Fruit fly (Drosophila melanogaster) whole organism, embryonic: ENCODE data around the gene pug.

Experiments used
- ATbp ChIP-seq: fragments of 200-800 bp; sonication (Bioruptor generic); optimal IDR thresholded peaks from 2 replicates; lab custom pipeline; 2017; ENCODE audit warnings: missing biosample characterization, mild to moderate bottlenecking, missing genetic modification characterization, missing genetic modification reagents
- Antp ChIP-seq: fragments of 200-800 bp; sonication (Bioruptor generic); optimal IDR thresholded peaks from 3 replicates; lab custom pipeline; 2016; ENCODE audit warnings: missing biosample characterization, missing genetic modification characterization
- Atf6 ChIP-seq: fragments of 200-800 bp; sonication (Bioruptor generic); IDR thresholded peaks from 2 replicates; pipeline ENCODE4 v1.3.6; 2022; ENCODE audit warnings: missing biosample characterization, missing genetic modification characterization
- BEAF-32 ChIP-seq: fragments of 200-800 bp; sonication (Bioruptor generic); optimal IDR thresholded peaks from 3 replicates; lab custom pipeline; 2017; ENCODE audit warnings: missing biosample characterization, missing genetic modification characterization, mild to moderate bottlenecking, moderate library complexity, missing genetic modification reagents
- CG10431 ChIP-seq: fragments of 200-800 bp; sonication (Bioruptor generic); optimal IDR thresholded peaks from 3 replicates; lab custom pipeline; 2018; ENCODE audit warnings: missing biosample characterization, mild to moderate bottlenecking, missing genetic modification characterization
- CG11456 ChIP-seq: fragments of 200-800 bp; sonication (Bioruptor generic); IDR thresholded peaks from 3 replicates; pipeline ENCODE4 v1.3.6; 2022; ENCODE audit warnings: missing biosample characterization, missing genetic modification characterization
- CG12071 ChIP-seq: fragments of 200-800 bp; sonication (Bioruptor generic); optimal IDR thresholded peaks from 3 replicates; lab custom pipeline; 2018; ENCODE audit warnings: missing biosample characterization, mild to moderate bottlenecking, missing genetic modification characterization
- CG1233 ChIP-seq: fragments of 200-800 bp; sonication (Bioruptor generic); optimal IDR thresholded peaks from 4 replicates; lab custom pipeline; 2018; ENCODE audit warnings: missing biosample characterization, mild to moderate bottlenecking, missing genetic modification characterization
- CG1529 ChIP-seq: fragments of 200-800 bp; sonication (Bioruptor generic); optimal IDR thresholded peaks from 3 replicates; lab custom pipeline; 2018; ENCODE audit warnings: missing biosample characterization, missing genetic modification characterization
- CG16815 ChIP-seq: fragments of 200-800 bp; sonication (Bioruptor generic); optimal IDR thresholded peaks from 3 replicates; lab custom pipeline; 2017; ENCODE audit warnings: missing biosample characterization, mild to moderate bottlenecking, missing genetic modification characterization
- CG4617 ChIP-seq: fragments of 200-800 bp; sonication (Bioruptor generic); optimal IDR thresholded peaks from 3 replicates; lab custom pipeline; 2016; ENCODE audit warnings: missing biosample characterization, missing genetic modification characterization, borderline replicate concordance
- CG6654 ChIP-seq: fragments of 200-800 bp; sonication (Bioruptor generic); optimal IDR thresholded peaks from 2 replicates; lab custom pipeline; 2017; ENCODE audit warnings: missing biosample characterization, mild to moderate bottlenecking, missing genetic modification characterization
- CG7963 ChIP-seq: fragments of 200-800 bp; sonication (Bioruptor generic); IDR thresholded peaks from 3 replicates; pipeline ENCODE4 v1.3.6; 2022; ENCODE audit warnings: missing biosample characterization, missing genetic modification characterization; ENCODE audit not compliant: partially characterized antibody
- CG7987 ChIP-seq: fragments of 200-800 bp; sonication (Bioruptor generic); optimal IDR thresholded peaks from 2 replicates; lab custom pipeline; 2018; ENCODE audit warnings: missing biosample characterization, mild to moderate bottlenecking, missing genetic modification characterization, moderate library complexity
- CG8765 ChIP-seq: fragments of 200-800 bp; sonication (Bioruptor generic); IDR thresholded peaks from 2 replicates; pipeline ENCODE4 v1.3.6; 2022; ENCODE audit warnings: missing biosample characterization, missing genetic modification characterization
- CG9727 ChIP-seq: fragments of 200-800 bp; sonication (Bioruptor generic); optimal IDR thresholded peaks from 3 replicates; lab custom pipeline; 2017; ENCODE audit warnings: missing biosample characterization, mild to moderate bottlenecking, missing genetic modification characterization
- CG9797 ChIP-seq: fragments of 200-800 bp; sonication (Bioruptor generic); optimal IDR thresholded peaks from 3 replicates; lab custom pipeline; 2018; ENCODE audit warnings: missing biosample characterization, mild to moderate bottlenecking, missing genetic modification characterization
- CG9876 ChIP-seq: fragments of 200-800 bp; sonication (Bioruptor generic); optimal IDR thresholded peaks from 2 replicates; lab custom pipeline; 2016; ENCODE audit warnings: missing biosample characterization, missing genetic modification characterization
- CTCF ChIP-seq: fragments of 200-800 bp; sonication (Bioruptor generic); optimal IDR thresholded peaks from 2 replicates; lab custom pipeline; 2017; ENCODE audit warnings: missing biosample characterization, mild to moderate bottlenecking, missing genetic modification characterization, moderate library complexity
- Chrac-16 ChIP-seq: fragments of 200-800 bp; sonication (Bioruptor generic); optimal IDR thresholded peaks from 3 replicates; lab custom pipeline; 2016; ENCODE audit warnings: missing biosample characterization, missing genetic modification characterization
- Dref ChIP-seq: fragments of 200-800 bp; sonication (Bioruptor generic); IDR thresholded peaks from 2 replicates; pipeline ENCODE4 v1.3.6; 2022; ENCODE audit warnings: missing biosample characterization, missing genetic modification characterization
- Gsc ChIP-seq: fragments of 200-800 bp; sonication (Bioruptor generic); IDR thresholded peaks from 2 replicates; pipeline ENCODE4 v1.3.6; 2022; ENCODE audit warnings: missing biosample characterization, missing genetic modification characterization
- Gug ChIP-seq: fragments of 200-800 bp; sonication (Bioruptor generic); IDR thresholded peaks from 4 replicates; pipeline ENCODE4 v1.3.6; 2022; ENCODE audit warnings: missing biosample characterization, missing genetic modification characterization
- HmgZ ChIP-seq: fragments of 200-800 bp; sonication (Bioruptor generic); optimal IDR thresholded peaks from 2 replicates; lab custom pipeline; 2018; ENCODE audit warnings: missing biosample characterization, mild to moderate bottlenecking, missing genetic modification characterization
- Max ChIP-seq: fragments of 200-800 bp; sonication (Bioruptor generic); optimal IDR thresholded peaks from 2 replicates; lab custom pipeline; 2016; ENCODE audit warnings: missing biosample characterization, mild to moderate bottlenecking, missing genetic modification characterization
- Med ChIP-seq: fragments of 200-800 bp; sonication (Bioruptor generic); peaks from one replicate; lab custom pipeline; 2016; ENCODE audit warnings: missing biosample characterization, missing genetic modification characterization, mild to moderate bottlenecking, inconsistent platforms, moderate library complexity
- Meics ChIP-seq: fragments of 200-800 bp; sonication (Bioruptor generic); optimal IDR thresholded peaks from 2 replicates; lab custom pipeline; 2017; ENCODE audit warnings: missing biosample characterization, mild to moderate bottlenecking, missing genetic modification characterization
- NC2β ChIP-seq: fragments of 200-800 bp; sonication (Bioruptor generic); optimal IDR thresholded peaks from 2 replicates; lab custom pipeline; 2016; ENCODE audit warnings: missing biosample characterization, missing genetic modification characterization
- Nf-YA ChIP-seq: fragments of 200-800 bp; sonication (Bioruptor generic); IDR thresholded peaks from 2 replicates; pipeline ENCODE4 v1.3.6; 2022; ENCODE audit warnings: missing biosample characterization, missing genetic modification characterization
- Nf-YB ChIP-seq: fragments of 200-800 bp; sonication (Bioruptor generic); optimal IDR thresholded peaks from 3 replicates; lab custom pipeline; 2019; ENCODE audit warnings: missing biosample characterization, mild to moderate bottlenecking, missing genetic modification characterization, moderate library complexity
- Rfx ChIP-seq: fragments of 200-800 bp; sonication (Bioruptor generic); IDR thresholded peaks from 2 replicates; pipeline ENCODE4 v1.3.6; 2022; ENCODE audit warnings: missing biosample characterization, missing genetic modification characterization
- Vsx1 ChIP-seq: fragments of 200-800 bp; sonication (Bioruptor generic); optimal IDR thresholded peaks from 2 replicates; lab custom pipeline; 2017; ENCODE audit warnings: missing biosample characterization, mild to moderate bottlenecking, missing genetic modification characterization, missing genetic modification reagents
- ac ChIP-seq: fragments of 200-800 bp; sonication (Bioruptor generic); optimal IDR thresholded peaks from 3 replicates; lab custom pipeline; 2017; ENCODE audit warnings: missing biosample characterization, mild to moderate bottlenecking, missing genetic modification characterization
- ase ChIP-seq: fragments of 200-800 bp; sonication (Bioruptor generic); IDR thresholded peaks from 3 replicates; pipeline ENCODE4 v1.3.6; 2022; ENCODE audit warnings: missing biosample characterization, missing genetic modification characterization
- crp ChIP-seq, 2 experiments: fragments of 200-800 bp; sonication (Bioruptor generic); optimal IDR thresholded peaks; 2 replicates in 1 of 2; 3 replicates in 1 of 2; lab custom pipeline; 2017; ENCODE audit warnings: missing biosample characterization in 2 of 2, missing genetic modification characterization in 2 of 2, mild to moderate bottlenecking in 1 of 2, moderate library complexity in 1 of 2
- dimm ChIP-seq: fragments of 200-800 bp; sonication (Bioruptor generic); IDR thresholded peaks from 2 replicates; pipeline ENCODE4 v1.3.6; 2022; ENCODE audit warnings: missing biosample characterization, missing genetic modification characterization
- fd102C ChIP-seq: fragments of 200-800 bp; sonication (Bioruptor generic); optimal IDR thresholded peaks from 2 replicates; lab custom pipeline; 2018; ENCODE audit warnings: missing biosample characterization, mild to moderate bottlenecking, missing genetic modification characterization, moderate library complexity
- fd64A ChIP-seq: fragments of 200-800 bp; sonication (Bioruptor generic); optimal IDR thresholded peaks from 3 replicates; lab custom pipeline; 2018; ENCODE audit warnings: missing biosample characterization, mild to moderate bottlenecking, missing genetic modification characterization
- fd96Cb ChIP-seq: fragments of 200-800 bp; sonication (Bioruptor generic); optimal IDR thresholded peaks from 2 replicates; lab custom pipeline; 2018; ENCODE audit warnings: missing biosample characterization, mild to moderate bottlenecking, missing genetic modification characterization, moderate library complexity
- gcm2 ChIP-seq: fragments of 200-800 bp; sonication (Bioruptor generic); optimal IDR thresholded peaks from 2 replicates; lab custom pipeline; 2016; ENCODE audit warnings: missing biosample characterization, missing genetic modification characterization
- gt ChIP-seq: fragments of 200-800 bp; sonication (Bioruptor generic); IDR thresholded peaks from 2 replicates; pipeline ENCODE4 v1.3.6; 2022; ENCODE audit warnings: missing biosample characterization, missing genetic modification characterization
- insv ChIP-seq, 2 experiments: fragments of 200-800 bp; sonication (Bioruptor generic); optimal IDR thresholded peaks; 3 replicates each; lab custom pipeline; 2016 to 2018; ENCODE audit warnings: missing biosample characterization in 2 of 2, missing genetic modification characterization in 2 of 2
- otp ChIP-seq: fragments of 200-800 bp; sonication (Bioruptor generic); IDR thresholded peaks from 3 replicates; pipeline ENCODE4, ENCODE4 v1.3.6; 2022; ENCODE audit warnings: missing biosample characterization, missing genetic modification characterization
- pros ChIP-seq: fragments of 200-800 bp; sonication (Bioruptor generic); optimal IDR thresholded peaks from 3 replicates; lab custom pipeline; 2019; ENCODE audit warnings: missing biosample characterization, mild to moderate bottlenecking, missing genetic modification characterization, moderate library complexity
- slp2 ChIP-seq: fragments of 200-800 bp; sonication (Bioruptor generic); optimal IDR thresholded peaks from 2 replicates; lab custom pipeline; 2016; ENCODE audit warnings: missing biosample characterization, missing genetic modification characterization
- tap ChIP-seq: fragments of 200-800 bp; optimal IDR thresholded peaks from 3 replicates; lab custom pipeline; 2019; ENCODE audit warnings: missing biosample characterization, mild to moderate bottlenecking, missing genetic modification characterization, moderate library complexity
- zfh1 ChIP-seq: fragments of 200-800 bp; sonication (Bioruptor generic); IDR thresholded peaks from 3 replicates; pipeline ENCODE4 v1.3.6; 2022; ENCODE audit warnings: missing biosample characterization, missing genetic modification characterization

The pug gene

dm6 chr3R:10664942-10665341 lies 31.4 kb upstream of the pug start (continued):
- TF ChIP-seq Nf-YA (GFP tag; lab: Robert Waterston, UW): peak; percentile 98
- no peak for TF ChIP-seq CG7963 (GFP tag; lab: Robert Waterston, UW)
- TF ChIP-seq CTCF: peak; percentile 93
- TF ChIP-seq CG9876 (GFP tag; lab: Kevin White, UChicago): no peak
- no peak for TF ChIP-seq gt (GFP tag; lab: Robert Waterston, UW)
- TF ChIP-seq CG9797 (GFP tag; lab: Kevin White, UChicago): peak; percentile 9
- TF ChIP-seq CG6654: no peak
- peak; percentile 3 for TF ChIP-seq NC2β
- TF ChIP-seq Meics (GFP tag; lab: Kevin White, UChicago): peak; percentile 58
- TF ChIP-seq fd102C (GFP tag; lab: Kevin White, UChicago): peak; percentile 53
- peak; percentile 65; the same call in 1 of the 3 replicates for TF ChIP-seq zfh1 (GFP tag; lab: Robert Waterston, UW)
- peak; percentile 82 for TF ChIP-seq CG12071 (GFP tag; lab: Kevin White, UChicago)
- peak; percentile 62 for TF ChIP-seq CG9727
- TF ChIP-seq Vsx1: peak; percentile 76
- TF ChIP-seq crp (GFP tag; optimal IDR thresholded peaks at IDR 0.05; lab: Kevin White, UChicago): peak in 1 of 2 experiments; percentile 0
- no peak for TF ChIP-seq Gug (GFP tag; lab: Robert Waterston, UW)
- TF ChIP-seq Rfx (GFP tag; lab: Robert Waterston, UW): peak; percentile 55; the same call in 1 of the 2 replicates
- 0 out of 2 replicates have a peak, but pooled peaks have one; percentile 22 for TF ChIP-seq Atf6 (GFP tag; lab: Robert Waterston, UW)
- TF ChIP-seq otp: peak; percentile 77; the same call in 2 of the 3 replicates
- peak; percentile 68 for TF ChIP-seq CG1233 (GFP tag; lab: Kevin White, UChicago)
- no peak for TF ChIP-seq dimm (GFP tag; lab: Robert Waterston, UW)
- TF ChIP-seq pros (GFP tag; lab: Kevin White, UChicago): peak; percentile 40
- TF ChIP-seq slp2 (GFP tag; lab: Kevin White, UChicago): peak; percentile 14
- TF ChIP-seq CG10431: peak; percentile 76
- TF ChIP-seq Dref: no peak
- peak; percentile 56 for TF ChIP-seq fd64A (GFP tag; lab: Kevin White, UChicago)
- TF ChIP-seq CG4617 (GFP tag; lab: Kevin White, UChicago): no peak
- TF ChIP-seq Gsc (GFP tag; lab: Robert Waterston, UW): no peak
- peak; percentile 60 for TF ChIP-seq CG7987 (GFP tag; lab: Kevin White, UChicago)
- TF ChIP-seq Max: peak; percentile 23
- peak; percentile 56 for TF ChIP-seq CG1529
- TF ChIP-seq tap: peak; percentile 42
- TF ChIP-seq BEAF-32 (GFP tag; lab: Kevin White, UChicago): no peak
- peak; percentile 11 for TF ChIP-seq gcm2 (GFP tag; lab: Kevin White, UChicago)
- TF ChIP-seq CG11456 (GFP tag; lab: Robert Waterston, UW): peak; percentile 67; the same call in 2 of the 3 replicates
- peak; percentile 46 for TF ChIP-seq Antp
- TF ChIP-seq Chrac-16: peak; percentile 45
- peak; percentile 91 for TF ChIP-seq Med (GFP tag; lab: Kevin White, UChicago)
- TF ChIP-seq ac: peak; percentile 54
- peak; percentile 70; the same call in 2 of the 3 replicates for TF ChIP-seq ase (GFP tag; lab: Robert Waterston, UW)
- TF ChIP-seq ATbp (GFP tag; lab: Kevin White, UChicago): peak; percentile 69
- no peak for TF ChIP-seq CG8765 (GFP tag; lab: Robert Waterston, UW)
- TF ChIP-seq fd96Cb (tag; lab: Kevin White, UChicago): peak; percentile 4
- no peak for TF ChIP-seq insv (GFP tag; optimal IDR thresholded peaks at IDR 0.05; lab: Kevin White, UChicago)
- peak; percentile 100 for TF ChIP-seq Nf-YB
- TF ChIP-seq CG16815 (GFP tag; lab: Kevin White, UChicago): no peak
- peak; percentile 48 for TF ChIP-seq HmgZ
- TF ChIP-seq, all 482 proteins: peak for 269
